Worm (Caenorhabditis elegans): ENCODE results near the gene Y22F5A.11.

- TF ChIP-seq egl-5 (tag; optimal IDR thresholded peaks at IDR 0.05) (no peak), nfya-1 (tag; optimal IDR thresholded peaks at IDR 0.05; ENCODE audit: insufficient read depth) (no peak)
These were observed 15.0 kb downstream of the Y22F5A.11 start, which contains the start of gene sri-18 for ce11 chrV:10260460-10260859.

Data from whole organism, L3 larva.